Worm (Caenorhabditis elegans) whole organism, mixed stage, embryonic: Measurements from ENCODE around the gene C05B5.2.

Experiments
- mab-5 ChIP-seq: fragments of 150-350 bp; optimal IDR thresholded peaks from 2 replicates; lab custom pipeline; 2014; ENCODE audit warnings: missing biosample characterization, missing genetic modification characterization
- nhr-2 ChIP-seq: fragments of 150-350 bp; optimal IDR thresholded peaks from 2 replicates; lab custom pipeline; 2014; ENCODE audit warnings: missing biosample characterization, missing genetic modification characterization
- pha-4 ChIP-seq: fragments of 150-350 bp; optimal IDR thresholded peaks from 2 replicates; lab custom pipeline; 2018; ENCODE audit warnings: missing biosample characterization, missing genetic modification reagents, missing genetic modification characterization
- snpc-4 ChIP-seq: fragments of 150-350 bp; optimal IDR thresholded peaks from 2 replicates; lab custom pipeline; 2014; ENCODE audit warnings: missing biosample characterization, missing genetic modification characterization

ce11 chrIII:10033881-10034280 is 33.6 kb upstream of the C05B5.2 start, which contains the start of gene M04D8.8:
- TF ChIP-seq pha-4 = no peak
- no peak for TF ChIP-seq nhr-2 (tag; lab: Kevin White, UChicago)
- TF ChIP-seq snpc-4 (tag; lab: Kevin White, UChicago) = no peak
- no peak for TF ChIP-seq mab-5 (tag; lab: Kevin White, UChicago)
